Fruit fly (Drosophila melanogaster) whole organism, embryonic: Measurements from ENCODE around the gene CG31161.

Experiments used
- Aef1 ChIP-seq: fragments of 200-800 bp; sonication (Bioruptor generic); IDR thresholded peaks from 3 replicates; pipeline ENCODE4 v1.3.6; 2022; ENCODE audit warnings: missing biosample characterization, missing genetic modification characterization
- Asciz ChIP-seq: fragments of 200-800 bp; sonication (Bioruptor generic); optimal IDR thresholded peaks from 2 replicates; lab custom pipeline; 2017; ENCODE audit warnings: missing biosample characterization, mild to moderate bottlenecking, missing genetic modification characterization, missing genetic modification reagents
- Awh ChIP-seq: fragments of 200-800 bp; sonication (Bioruptor generic); IDR thresholded peaks from 2 replicates; pipeline ENCODE4, ENCODE4 v1.3.6; 2022; ENCODE audit warnings: missing biosample characterization, missing genetic modification characterization
- CG10267 ChIP-seq: fragments of 200-800 bp; sonication (Bioruptor generic); optimal IDR thresholded peaks from 2 replicates; lab custom pipeline; 2018; ENCODE audit warnings: missing biosample characterization, mild to moderate bottlenecking, missing genetic modification characterization, moderate library complexity
- CG12236 ChIP-seq: fragments of 200-800 bp; sonication (Bioruptor generic); optimal IDR thresholded peaks from 2 replicates; lab custom pipeline; 2016; ENCODE audit warnings: missing biosample characterization, missing genetic modification characterization
- CG13287 ChIP-seq: fragments of 200-800 bp; sonication (Bioruptor generic); IDR thresholded peaks from 2 replicates; pipeline ENCODE4 v1.3.6; 2022; ENCODE audit warnings: missing biosample characterization, missing genetic modification characterization; ENCODE audit not compliant: partially characterized antibody
- CG13296 ChIP-seq: fragments of 200-800 bp; sonication (Bioruptor generic); optimal IDR thresholded peaks from 3 replicates; lab custom pipeline; 2018; ENCODE audit warnings: missing biosample characterization, mild to moderate bottlenecking, missing genetic modification characterization
- CG14014 ChIP-seq: fragments of 200-800 bp; sonication (Bioruptor generic); IDR thresholded peaks from 2 replicates; pipeline ENCODE4 v1.3.6; 2022; ENCODE audit warnings: missing biosample characterization, missing genetic modification characterization
- CG14441 ChIP-seq: fragments of 200-800 bp; sonication (Bioruptor generic); IDR thresholded peaks from 2 replicates; pipeline ENCODE4 v1.3.6; 2022; ENCODE audit warnings: missing biosample characterization, missing genetic modification characterization
- CG14710 ChIP-seq: fragments of 200-800 bp; sonication (Bioruptor generic); optimal IDR thresholded peaks from 3 replicates; lab custom pipeline; 2019; ENCODE audit warnings: missing biosample characterization, mild to moderate bottlenecking, missing genetic modification characterization, moderate library complexity
- CG17568 ChIP-seq: fragments of 200-800 bp; sonication (Bioruptor generic); optimal IDR thresholded peaks from 2 replicates; lab custom pipeline; 2018; ENCODE audit warnings: missing biosample characterization, mild to moderate bottlenecking, missing genetic modification characterization, moderate library complexity
- CG17612 ChIP-seq: fragments of 200-800 bp; sonication (Bioruptor generic); IDR thresholded peaks from 2 replicates; pipeline ENCODE4 v1.3.6; 2022; ENCODE audit warnings: missing biosample characterization, missing genetic modification characterization
- CG18262 ChIP-seq: fragments of 200-800 bp; optimal IDR thresholded peaks from 3 replicates; lab custom pipeline; 2019; ENCODE audit warnings: missing biosample characterization, mild to moderate bottlenecking, missing genetic modification characterization, moderate library complexity
- CG18599 ChIP-seq: fragments of 200-800 bp; sonication (Bioruptor generic); optimal IDR thresholded peaks from 3 replicates; lab custom pipeline; 2017; ENCODE audit warnings: missing biosample characterization, missing genetic modification characterization, mild to moderate bottlenecking, moderate library complexity, missing genetic modification reagents
- CG2116 ChIP-seq: fragments of 200-800 bp; sonication (Bioruptor generic); optimal IDR thresholded peaks from 3 replicates; lab custom pipeline; 2018; ENCODE audit warnings: missing biosample characterization, mild to moderate bottlenecking, missing genetic modification characterization
- CG2202 ChIP-seq: fragments of 200-800 bp; sonication (Bioruptor generic); optimal IDR thresholded peaks from 2 replicates; lab custom pipeline; 2018; ENCODE audit warnings: missing biosample characterization, mild to moderate bottlenecking, missing genetic modification characterization
- CG31388 ChIP-seq: fragments of 200-800 bp; sonication (Bioruptor generic); optimal IDR thresholded peaks from 2 replicates; lab custom pipeline; 2016; ENCODE audit warnings: missing biosample characterization, missing genetic modification characterization
- CG3163 ChIP-seq: fragments of 200-800 bp; sonication (Bioruptor generic); optimal IDR thresholded peaks from 3 replicates; lab custom pipeline; 2016; ENCODE audit warnings: missing biosample characterization, missing genetic modification characterization
- CG3838 ChIP-seq: fragments of 200-800 bp; sonication (Bioruptor generic); optimal IDR thresholded peaks from 3 replicates; lab custom pipeline; 2016; ENCODE audit warnings: missing biosample characterization, missing genetic modification characterization
- CG3847 ChIP-seq: fragments of 200-800 bp; sonication (Bioruptor generic); IDR thresholded peaks from 2 replicates; pipeline ENCODE4 v1.3.6; 2022; ENCODE audit warnings: missing biosample characterization, missing genetic modification characterization
- CG42726 ChIP-seq: fragments of 200-800 bp; sonication (Bioruptor generic); IDR thresholded peaks from 2 replicates; pipeline ENCODE4 v1.3.6; 2022; ENCODE audit warnings: missing biosample characterization, missing genetic modification characterization; ENCODE audit not compliant: partially characterized antibody
- CG8359 ChIP-seq: fragments of 200-800 bp; sonication (Bioruptor generic); optimal IDR thresholded peaks from 2 replicates; lab custom pipeline; 2017; ENCODE audit warnings: missing biosample characterization, mild to moderate bottlenecking, missing genetic modification characterization, borderline replicate concordance
- CG8924 ChIP-seq: fragments of 200-800 bp; optimal IDR thresholded peaks from 3 replicates; lab custom pipeline; 2019; ENCODE audit warnings: missing biosample characterization, mild to moderate bottlenecking, missing genetic modification characterization, moderate library complexity
- CG9609 ChIP-seq: fragments of 200-800 bp; sonication (Bioruptor generic); optimal IDR thresholded peaks from 3 replicates; lab custom pipeline; 2016; ENCODE audit warnings: missing biosample characterization, missing genetic modification characterization
- D19B ChIP-seq: fragments of 200-800 bp; sonication (Bioruptor generic); optimal IDR thresholded peaks from 2 replicates; lab custom pipeline; 2017; ENCODE audit warnings: missing biosample characterization, mild to moderate bottlenecking, missing genetic modification characterization
- Gug ChIP-seq: fragments of 200-800 bp; sonication (Bioruptor generic); IDR thresholded peaks from 4 replicates; pipeline ENCODE4 v1.3.6; 2022; ENCODE audit warnings: missing biosample characterization, missing genetic modification characterization
- HLH3B ChIP-seq: fragments of 200-800 bp; sonication (Bioruptor generic); IDR thresholded peaks from 2 replicates; pipeline ENCODE4 v1.3.6; 2022; ENCODE audit warnings: missing biosample characterization, missing genetic modification characterization
- Hmx ChIP-seq: fragments of 200-800 bp; sonication (Bioruptor generic); optimal IDR thresholded peaks from 2 replicates; lab custom pipeline; 2016; ENCODE audit warnings: missing biosample characterization, missing genetic modification characterization
- Meics ChIP-seq: fragments of 200-800 bp; sonication (Bioruptor generic); optimal IDR thresholded peaks from 2 replicates; lab custom pipeline; 2017; ENCODE audit warnings: missing biosample characterization, mild to moderate bottlenecking, missing genetic modification characterization
- Neu2 ChIP-seq: fragments of 200-800 bp; sonication (Bioruptor generic); optimal IDR thresholded peaks from 3 replicates; lab custom pipeline; 2016; ENCODE audit warnings: missing biosample characterization, missing genetic modification characterization, borderline replicate concordance
- Sox100B ChIP-seq: fragments of 200-800 bp; sonication (Bioruptor generic); optimal IDR thresholded peaks from 3 replicates; lab custom pipeline; 2018; ENCODE audit warnings: missing biosample characterization, mild to moderate bottlenecking, missing genetic modification characterization
- Sry-β ChIP-seq: fragments of 200-800 bp; sonication (Bioruptor generic); optimal IDR thresholded peaks from 2 replicates; lab custom pipeline; 2018; ENCODE audit warnings: missing biosample characterization, mild to moderate bottlenecking, missing genetic modification characterization, moderate library complexity
- Stat92E ChIP-seq, 3 experiments: fragments of >200 bp in 2 of 3; fragments of 200-800 bp in 1 of 3; sonication (Bioruptor generic) in 1 of 3; optimal IDR thresholded peaks; 2 replicates each; lab custom pipeline; 2017 to 2019; ENCODE audit warnings: missing biosample characterization in 3 of 3, missing genetic modification characterization in 3 of 3, mild to moderate bottlenecking in 1 of 3, moderate library complexity in 1 of 3
- YL-1 ChIP-seq: fragments of 200-800 bp; sonication (Bioruptor generic); optimal IDR thresholded peaks from 3 replicates; lab custom pipeline; 2017; ENCODE audit warnings: missing biosample characterization, mild to moderate bottlenecking, missing genetic modification characterization
- cg ChIP-seq: fragments of 200-800 bp; sonication (Bioruptor generic); optimal IDR thresholded peaks from 3 replicates; lab custom pipeline; 2019; ENCODE audit warnings: missing biosample characterization, mild to moderate bottlenecking, missing genetic modification characterization, moderate library complexity
- corto ChIP-seq: fragments of 200-800 bp; sonication (Bioruptor generic); optimal IDR thresholded peaks from 2 replicates; lab custom pipeline; 2016; ENCODE audit warnings: missing biosample characterization, mild to moderate bottlenecking, missing genetic modification characterization, moderate library complexity
- crc ChIP-seq: fragments of 200-800 bp; sonication (Bioruptor generic); optimal IDR thresholded peaks from 2 replicates; lab custom pipeline; 2016; ENCODE audit warnings: missing biosample characterization, missing genetic modification characterization
- grn ChIP-seq: fragments of 200-800 bp; sonication (Bioruptor generic); optimal IDR thresholded peaks from 3 replicates; lab custom pipeline; 2017; ENCODE audit warnings: missing biosample characterization, missing genetic modification characterization
- gro ChIP-seq: fragments of 200-800 bp; sonication (Bioruptor generic); optimal IDR thresholded peaks from 2 replicates; lab custom pipeline; 2016; ENCODE audit warnings: missing biosample characterization, missing genetic modification characterization
- gsb-n ChIP-seq: fragments of 200-800 bp; sonication (Bioruptor generic); optimal IDR thresholded peaks from 3 replicates; lab custom pipeline; 2018; ENCODE audit warnings: missing biosample characterization, mild to moderate bottlenecking, missing genetic modification characterization
- hb ChIP-seq: fragments of 200-800 bp; sonication (Bioruptor generic); IDR thresholded peaks from 3 replicates; pipeline ENCODE4 v1.3.6; 2022; ENCODE audit warnings: missing biosample characterization, missing genetic modification characterization; ENCODE audit not compliant: partially characterized antibody
- knrl ChIP-seq: fragments of 200-800 bp; sonication (Bioruptor generic); IDR thresholded peaks from 3 replicates; pipeline ENCODE4 v1.3.6; 2022; ENCODE audit warnings: missing biosample characterization, missing genetic modification characterization; ENCODE audit not compliant: partially characterized antibody
- mam ChIP-seq: fragments of 200-800 bp; sonication (Bioruptor generic); optimal IDR thresholded peaks from 3 replicates; lab custom pipeline; 2016; ENCODE audit warnings: missing biosample characterization, missing genetic modification characterization
- mld ChIP-seq: fragments of 200-800 bp; sonication (Bioruptor generic); IDR thresholded peaks from 3 replicates; pipeline ENCODE4 v1.3.6; 2022; ENCODE audit warnings: missing biosample characterization, missing genetic modification characterization; ENCODE audit not compliant: partially characterized antibody
- p53 ChIP-seq: fragments of 200-800 bp; sonication (Bioruptor generic); optimal IDR thresholded peaks from 2 replicates; lab custom pipeline; 2016; ENCODE audit warnings: missing biosample characterization, missing genetic modification characterization
- shn ChIP-seq: fragments of 200-800 bp; sonication (Bioruptor generic); optimal IDR thresholded peaks from 3 replicates; lab custom pipeline; 2016; ENCODE audit warnings: missing biosample characterization, missing genetic modification characterization
- sisA ChIP-seq: fragments of 200-800 bp; sonication (Bioruptor generic); IDR thresholded peaks from 2 replicates; pipeline ENCODE4 v1.3.6; 2022; ENCODE audit warnings: missing biosample characterization, missing genetic modification characterization
- vvl ChIP-seq: fragments of 200-800 bp; sonication (Bioruptor generic); IDR thresholded peaks from 2 replicates; pipeline ENCODE4 v1.3.6; 2022; ENCODE audit warnings: missing biosample characterization, missing genetic modification characterization
- wek ChIP-seq: fragments of 200-800 bp; sonication (Bioruptor generic); optimal IDR thresholded peaks from 3 replicates; lab custom pipeline; 2018; ENCODE audit warnings: missing biosample characterization, mild to moderate bottlenecking, missing genetic modification characterization, moderate library complexity
- zen2 ChIP-seq: fragments of 200-800 bp; sonication (Bioruptor generic); IDR thresholded peaks from 3 replicates; pipeline ENCODE4 v1.3.6; 2022; ENCODE audit warnings: missing biosample characterization, missing genetic modification characterization; ENCODE audit not compliant: partially characterized antibody

Gene CG31161

DNA sequence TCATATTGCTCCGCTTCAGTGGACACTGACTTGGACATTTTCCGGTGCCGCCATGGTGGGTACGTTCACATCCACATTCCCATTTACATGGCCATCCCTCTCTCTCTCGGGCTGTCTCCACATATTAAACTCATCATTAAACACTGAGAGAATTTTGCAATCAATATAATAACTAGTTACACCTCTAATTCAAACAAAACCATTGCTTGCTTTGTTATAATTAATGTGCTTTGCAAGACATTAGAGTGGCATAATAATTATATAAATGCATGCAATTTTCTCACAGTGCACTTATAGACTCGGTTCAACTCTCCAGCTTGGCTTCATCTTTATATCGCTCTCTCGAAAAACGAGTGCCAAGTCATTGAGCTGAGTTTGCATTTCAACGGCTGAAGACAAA lies 8.4 kb downstream of the CG31161 start (continued):
- TF ChIP-seq CG18599 (GFP tag; lab: Kevin White, UChicago): peak; percentile 59
- no peak for TF ChIP-seq CG3163 (GFP tag; lab: Kevin White, UChicago)
- TF ChIP-seq shn (GFP tag; lab: Kevin White, UChicago): no peak
- TF ChIP-seq CG2116: no peak
- TF ChIP-seq hb: no peak
- no peak for TF ChIP-seq CG13296 (GFP tag; lab: Kevin White, UChicago)
- no peak for TF ChIP-seq D19B (GFP tag; lab: Kevin White, UChicago)
- no peak for TF ChIP-seq knrl
- peak; percentile 46; the same call in 2 of the 4 replicates for TF ChIP-seq Gug
- no peak for TF ChIP-seq CG42726 (GFP tag; lab: Robert Waterston, UW)
- TF ChIP-seq cg: no peak
- TF ChIP-seq CG3847: peak; percentile 42; the same call in 1 of the 2 replicates
- TF ChIP-seq CG8359 (GFP tag; lab: Kevin White, UChicago): no peak
- no peak for TF ChIP-seq CG17612
- TF ChIP-seq zen2: no peak
- TF ChIP-seq CG31388 (GFP tag; lab: Kevin White, UChicago): peak; percentile 23
- peak; percentile 63 for TF ChIP-seq CG18262 (tag; lab: Kevin White, UChicago)
- no peak for TF ChIP-seq Sry-β (GFP tag; lab: Kevin White, UChicago)
- TF ChIP-seq grn (GFP tag; lab: Kevin White, UChicago): no peak
- TF ChIP-seq mam: peak; percentile 56
- TF ChIP-seq Neu2 (GFP tag; lab: Kevin White, UChicago): no peak
- no peak for TF ChIP-seq gro (GFP tag; lab: Kevin White, UChicago)
- no peak for TF ChIP-seq CG17568 (GFP tag; lab: Kevin White, UChicago)
- peak; percentile 77 for TF ChIP-seq sisA (GFP tag; lab: Robert Waterston, UW)
- TF ChIP-seq Meics (GFP tag; lab: Kevin White, UChicago): peak; percentile 29
- peak; percentile 82 for TF ChIP-seq CG14441 (GFP tag; lab: Robert Waterston, UW)
- TF ChIP-seq HLH3B: peak; percentile 82
- TF ChIP-seq CG3838 (GFP tag; lab: Kevin White, UChicago): no peak
- TF ChIP-seq corto (GFP tag; lab: Kevin White, UChicago): peak; percentile 13
- TF ChIP-seq CG14014 (GFP tag; lab: Robert Waterston, UW): peak; percentile 74
- TF ChIP-seq CG10267 (tag; lab: Kevin White, UChicago): peak; percentile 53
- peak; percentile 7 for TF ChIP-seq CG9609 (GFP tag; lab: Kevin White, UChicago)
- TF ChIP-seq CG12236 (GFP tag; lab: Kevin White, UChicago): no peak
- TF ChIP-seq vvl (GFP tag; lab: Robert Waterston, UW): peak; percentile 85
- no peak for TF ChIP-seq gsb-n (tag; lab: Kevin White, UChicago)
- no peak for TF ChIP-seq Hmx (GFP tag; lab: Kevin White, UChicago)
- peak; percentile 26 for TF ChIP-seq CG14710 (tag; lab: Kevin White, UChicago)
- TF ChIP-seq wek (GFP tag; lab: Kevin White, UChicago): no peak
- TF ChIP-seq CG8924 (tag; lab: Kevin White, UChicago): peak; percentile 71
- no peak for TF ChIP-seq Stat92E (GFP tag; optimal IDR thresholded peaks at IDR 0.05; lab: Kevin White, UChicago)
- TF ChIP-seq Awh (GFP tag; lab: Robert Waterston, UW): peak; percentile 56; the same call in 1 of the 2 replicates
- TF ChIP-seq mld (GFP tag; lab: Robert Waterston, UW): no peak
- no peak for TF ChIP-seq CG13287 (GFP tag; lab: Robert Waterston, UW)
- peak; percentile 76 for TF ChIP-seq Asciz (GFP tag; lab: Kevin White, UChicago)
- no peak for TF ChIP-seq CG2202
- TF ChIP-seq YL-1: no peak
- peak; percentile 56 for TF ChIP-seq Aef1 (GFP tag; lab: Robert Waterston, UW)
- peak; percentile 34 for TF ChIP-seq crc (GFP tag; lab: Kevin White, UChicago)
- TF ChIP-seq p53 (GFP tag; lab: Kevin White, UChicago): peak; percentile 14
- TF ChIP-seq Sox100B (GFP tag; lab: Kevin White, UChicago): no peak
